Fruit fly (Drosophila melanogaster) Kc167 (cell line): Measurements from ENCODE around the gene CG9150.

Experiments used
- Myc ChIP-seq: fragments of >200 bp; optimal IDR thresholded peaks from 2 replicates; lab custom pipeline; 2017; ENCODE audit warnings: missing external identifiers
- insv ChIP-seq: fragments of >200 bp; optimal IDR thresholded peaks from 3 replicates; lab custom pipeline; 2018; ENCODE audit warnings: missing external identifiers
- psq ChIP-seq: fragments of >200 bp; optimal IDR thresholded peaks from 2 replicates; lab custom pipeline; 2017; ENCODE audit warnings: missing external identifiers

DNA sequence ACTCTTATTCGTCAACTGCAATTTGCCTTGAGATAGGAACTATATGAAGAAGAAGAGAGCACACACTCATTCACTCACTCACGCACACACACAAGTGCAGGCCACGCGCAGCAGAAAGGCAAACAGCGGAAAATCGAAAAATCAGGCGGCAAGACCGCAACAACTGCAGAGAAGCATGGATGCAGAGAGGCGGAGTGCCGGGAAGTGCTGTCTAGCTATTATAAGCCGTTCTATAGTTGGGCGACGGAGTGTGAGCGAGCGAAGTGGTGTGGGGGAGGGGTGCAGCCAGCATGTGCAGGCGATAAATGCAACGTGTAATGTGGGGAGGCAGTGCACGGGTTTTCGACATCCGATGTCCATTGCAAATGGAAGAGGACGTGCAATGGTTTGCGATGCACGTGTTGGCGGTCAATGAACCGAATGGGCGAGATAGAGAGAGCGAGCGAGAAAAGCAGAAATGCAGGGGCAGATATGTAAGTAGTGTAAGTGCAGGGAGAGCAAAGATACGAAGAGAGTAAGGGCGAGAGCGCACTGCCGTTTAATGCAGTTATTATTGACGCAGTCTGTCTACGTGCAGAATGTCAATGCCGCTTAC, 10.5 kb upstream of the CG9150 start:
- TF ChIP-seq Myc (lab: Kevin White, UChicago) (no peak), psq (lab: Kevin White, UChicago) (no peak), insv (lab: Kevin White, UChicago) (no peak)
